Fruit fly (Drosophila melanogaster) whole organism, adult: ENCODE measurements around the gene CG3618.
A peak's percentile ranks its signal among the peaks of the same experiment; 100 is the strongest.

Source experiments
- CG11617 ChIP-seq: fragments of 200-800 bp; sonication (Bioruptor generic); optimal IDR thresholded peaks from 2 replicates; lab custom pipeline; 2017; ENCODE audit warnings: mild to moderate bottlenecking, missing biosample characterization, missing genetic modification reagents, missing genetic modification characterization
- CG12768 ChIP-seq: fragments of 200-800 bp; sonication (Bioruptor generic); optimal IDR thresholded peaks from 2 replicates; lab custom pipeline; 2017; ENCODE audit warnings: missing biosample characterization, missing genetic modification characterization, mild to moderate bottlenecking, moderate library complexity, missing genetic modification reagents
- CG14711 ChIP-seq: fragments of 200-800 bp; sonication (Bioruptor generic); optimal IDR thresholded peaks from 2 replicates; lab custom pipeline; 2018; ENCODE audit warnings: missing biosample characterization, mild to moderate bottlenecking, missing genetic modification characterization, moderate library complexity
- CG1620 ChIP-seq: fragments of 200-800 bp; sonication (Bioruptor generic); optimal IDR thresholded peaks from 2 replicates; lab custom pipeline; 2016; ENCODE audit warnings: missing biosample characterization, missing genetic modification characterization
- CG33017 ChIP-seq: fragments of 200-800 bp; sonication (Bioruptor generic); optimal IDR thresholded peaks from 2 replicates; lab custom pipeline; 2018; ENCODE audit warnings: missing biosample characterization, mild to moderate bottlenecking, missing genetic modification characterization, moderate library complexity
- CG5204 ChIP-seq: fragments of 200-800 bp; sonication (Bioruptor generic); optimal IDR thresholded peaks from 2 replicates; lab custom pipeline; 2016; ENCODE audit warnings: missing biosample characterization, missing genetic modification characterization
- CG7045 ChIP-seq: fragments of 200-800 bp; sonication (Bioruptor generic); optimal IDR thresholded peaks from 2 replicates; lab custom pipeline; 2017; ENCODE audit warnings: missing biosample characterization, mild to moderate bottlenecking, missing genetic modification characterization
- CG7101 ChIP-seq: fragments of 200-800 bp; sonication (Bioruptor generic); optimal IDR thresholded peaks from 2 replicates; lab custom pipeline; 2018; ENCODE audit warnings: missing biosample characterization, mild to moderate bottlenecking, missing genetic modification characterization, moderate library complexity
- Clk ChIP-seq: fragments of 200-800 bp; sonication (Bioruptor generic); optimal IDR thresholded peaks from 2 replicates; lab custom pipeline; 2017; ENCODE audit warnings: missing biosample characterization, missing genetic modification characterization
- Crg-1 ChIP-seq: fragments of 200-800 bp; sonication (Bioruptor generic); optimal IDR thresholded peaks from 2 replicates; lab custom pipeline; 2016; ENCODE audit warnings: missing biosample characterization, missing genetic modification characterization
- Hr96 ChIP-seq: fragments of 200-800 bp; sonication (Bioruptor generic); optimal IDR thresholded peaks from 2 replicates; lab custom pipeline; 2016; ENCODE audit warnings: missing biosample characterization, missing genetic modification characterization
- Mnt ChIP-seq: fragments of 200-800 bp; sonication (Bioruptor generic); optimal IDR thresholded peaks from 2 replicates; lab custom pipeline; 2016; ENCODE audit warnings: missing biosample characterization, mild to moderate bottlenecking, missing genetic modification characterization
- bab1 ChIP-seq: fragments of 200-800 bp; sonication (Bioruptor generic); optimal IDR thresholded peaks from 3 replicates; lab custom pipeline; 2019; ENCODE audit warnings: missing biosample characterization, mild to moderate bottlenecking, missing genetic modification characterization, moderate library complexity
- cic ChIP-seq: fragments of 200-800 bp; sonication (Bioruptor generic); optimal IDR thresholded peaks from 2 replicates; lab custom pipeline; 2017; ENCODE audit warnings: missing biosample characterization, mild to moderate bottlenecking, missing genetic modification characterization, moderate library complexity
- cnc ChIP-seq, 2 experiments: fragments of >200 bp; optimal IDR thresholded peaks; 2 replicates each; lab custom pipeline; 2017
- kay ChIP-seq: fragments of 200-800 bp; sonication (Bioruptor generic); peaks from one replicate; lab custom pipeline; 2016; ENCODE audit warnings: missing biosample characterization, missing genetic modification characterization, borderline replicate concordance
- ovo ChIP-seq: fragments of 200-800 bp; sonication (Bioruptor generic); optimal IDR thresholded peaks from 2 replicates; lab custom pipeline; 2016; ENCODE audit warnings: missing biosample characterization, missing genetic modification characterization
- pad ChIP-seq: fragments of 200-800 bp; sonication (Bioruptor generic); optimal IDR thresholded peaks from 3 replicates; lab custom pipeline; 2017; ENCODE audit warnings: missing biosample characterization, missing genetic modification characterization, mild to moderate bottlenecking, moderate library complexity, missing genetic modification reagents
- tj ChIP-seq: fragments of 200-800 bp; sonication (Bioruptor generic); optimal IDR thresholded peaks from 3 replicates; lab custom pipeline; 2017; ENCODE audit warnings: missing biosample characterization, mild to moderate bottlenecking, missing genetic modification characterization, moderate library complexity
- toe ChIP-seq: fragments of 200-800 bp; sonication (Bioruptor generic); optimal IDR thresholded peaks from 2 replicates; lab custom pipeline; 2016; ENCODE audit warnings: missing biosample characterization, missing genetic modification characterization

CG3618 gene

dm6 chr3L:20826950-20827910, 11.4 kb upstream of the CG3618 start:
- TF ChIP-seq toe (GFP tag; lab: Kevin White, UChicago) = peak; percentile 30
- peak; percentile 40 for TF ChIP-seq bab1 (GFP tag; lab: Kevin White, UChicago)
- TF ChIP-seq CG5204 (GFP tag; lab: Kevin White, UChicago) = peak; percentile 9
- no peak for TF ChIP-seq ovo (GFP tag; lab: Kevin White, UChicago)
- peak; percentile 86 for TF ChIP-seq kay (GFP tag; lab: Kevin White, UChicago)

DNA sequence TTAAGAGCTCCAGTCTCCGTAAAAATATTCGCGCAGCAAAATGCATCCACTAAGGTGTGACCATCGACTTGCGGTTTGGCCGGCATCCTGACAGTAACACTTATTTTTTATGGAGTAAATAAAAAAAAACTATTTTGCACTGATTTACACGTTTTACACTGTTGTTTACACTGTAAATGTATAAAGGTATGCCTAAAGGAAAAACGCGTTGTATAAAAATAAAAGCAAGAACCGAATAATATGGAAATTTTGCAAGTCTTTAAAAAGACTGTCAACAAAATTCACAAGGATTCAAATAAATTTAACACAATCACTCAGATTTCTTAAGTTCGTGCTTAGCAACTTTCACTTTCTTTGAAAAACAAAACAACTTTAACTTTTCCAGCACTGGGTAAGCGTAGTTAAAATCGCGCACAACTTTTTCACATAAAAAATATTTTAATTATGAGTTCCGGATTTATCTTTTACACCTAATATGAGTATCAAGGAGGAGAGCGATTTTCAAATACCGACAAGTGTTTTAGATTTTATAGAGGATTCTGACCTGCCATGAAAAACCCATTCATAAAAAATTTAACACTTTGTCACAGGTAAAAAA, 7.4 kb upstream of the CG3618 start:
- TF ChIP-seq bab1 (GFP tag; lab: Kevin White, UChicago) = no peak
- peak; percentile 65 for TF ChIP-seq kay (GFP tag; lab: Kevin White, UChicago)

dm6 chr3L:20817927-20818326, 2.1 kb upstream of the CG3618 start, which contains the start of gene Mst77F:
Gene Mst77F (minus strand): TSS chr3L:20818027.
- no peak for TF ChIP-seq Hr96
- no peak for TF ChIP-seq CG1620
- TF ChIP-seq kay (GFP tag; lab: Kevin White, UChicago) = no peak
- TF ChIP-seq tj = no peak
- no peak for TF ChIP-seq CG7045 (GFP tag; lab: Kevin White, UChicago)
- no peak for TF ChIP-seq CG11617 (GFP tag; lab: Kevin White, UChicago)
- no peak for TF ChIP-seq toe (GFP tag; lab: Kevin White, UChicago)
- no peak for TF ChIP-seq pad (GFP tag; lab: Kevin White, UChicago)
- no peak for TF ChIP-seq CG33017 (tag; lab: Kevin White, UChicago)
- TF ChIP-seq Mnt = no peak

DNA sequence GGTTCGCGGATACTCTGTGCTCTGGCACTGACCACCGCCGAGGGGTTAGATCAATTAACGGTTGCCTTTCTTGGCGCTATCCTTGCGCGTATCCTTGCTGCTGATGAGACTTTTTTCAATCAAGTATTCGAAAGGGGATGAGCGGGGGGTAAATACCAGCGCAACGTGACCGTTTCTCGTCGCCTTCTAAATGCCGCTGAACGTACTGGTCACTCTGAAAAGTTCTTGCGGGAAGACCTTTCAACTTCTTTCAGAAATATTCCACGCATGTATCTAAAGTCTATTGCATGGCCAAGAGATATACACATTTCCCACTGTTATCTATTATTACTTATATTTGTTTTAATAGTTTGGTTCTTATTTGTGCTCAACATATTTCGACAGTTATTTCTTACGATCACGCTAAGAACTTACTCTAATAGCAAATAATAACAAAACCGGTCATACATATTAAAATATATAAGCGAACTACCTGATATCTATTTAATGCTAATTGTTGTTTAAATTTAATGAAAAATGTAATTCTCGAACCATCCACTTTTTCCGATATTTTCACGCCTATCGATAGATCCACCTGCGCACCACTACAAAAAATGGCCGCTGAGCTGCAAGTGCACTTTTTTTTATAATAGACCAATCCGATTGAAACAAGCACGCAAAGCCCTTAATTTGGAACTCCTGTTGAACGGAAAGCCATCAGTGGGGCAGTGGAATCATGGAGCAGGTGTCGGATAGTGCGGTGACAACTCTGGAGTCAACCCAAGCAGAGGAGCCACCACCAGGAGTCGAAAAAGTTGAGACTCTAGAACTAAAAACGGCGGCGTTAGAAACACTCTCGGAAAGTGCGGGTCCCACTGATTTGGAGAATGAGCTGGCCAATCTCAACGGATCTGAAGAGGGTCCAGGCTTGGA, 6.5 kb downstream of the CG3618 start, which contains the start of the genes CG3634 and HIPP1:
CG3634 (minus strand) TSS at position 185 of the 912 bp plus-strand sequence.
HIPP1 (plus strand) TSS at position 582 of the 912 bp plus-strand sequence.
- no peak for TF ChIP-seq Clk
- TF ChIP-seq CG14711 (tag; lab: Kevin White, UChicago) = peak; percentile 48
- TF ChIP-seq tj = peak; percentile 25
- peak; percentile 16 for TF ChIP-seq CG11617 (GFP tag; lab: Kevin White, UChicago)
- peak; percentile 6 for TF ChIP-seq Mnt

dm6 chr3L:20800208-20800607, 15.7 kb downstream of the CG3618 start, which contains the start of gene Spc105R:
Gene Spc105R (plus strand): TSS chr3L:20800410.
- TF ChIP-seq bab1 (GFP tag; lab: Kevin White, UChicago) = peak; percentile 23
- TF ChIP-seq CG11617 (GFP tag; lab: Kevin White, UChicago) = no peak
- TF ChIP-seq tj = peak; percentile 2

- TF ChIP-seq ovo (GFP tag; lab: Kevin White, UChicago) = peak; percentile 92
- TF ChIP-seq cic = peak; percentile 46
- TF ChIP-seq kay (GFP tag; lab: Kevin White, UChicago) = no peak
- TF ChIP-seq CG12768 (GFP tag; lab: Kevin White, UChicago) = peak; percentile 68
- TF ChIP-seq CG5204 (GFP tag; lab: Kevin White, UChicago) = no peak
- peak; percentile 92 for TF ChIP-seq bab1 (GFP tag; lab: Kevin White, UChicago)
- peak; percentile 81 for TF ChIP-seq pad (GFP tag; lab: Kevin White, UChicago)
- TF ChIP-seq Hr96 = peak; percentile 76
- no peak for TF ChIP-seq cnc (optimal IDR thresholded peaks at IDR 0.05; lab: Kevin White, UChicago)
- TF ChIP-seq Clk = peak; percentile 48
- TF ChIP-seq Crg-1 (GFP tag; lab: Kevin White, UChicago) = peak; percentile 91
- peak; percentile 88 for TF ChIP-seq CG1620
- peak; percentile 89 for TF ChIP-seq CG11617 (GFP tag; lab: Kevin White, UChicago)
- TF ChIP-seq CG14711 (tag; lab: Kevin White, UChicago) = peak; percentile 67
- peak; percentile 67 for TF ChIP-seq tj
- peak; percentile 72 for TF ChIP-seq Mnt
- peak; percentile 87 for TF ChIP-seq CG7101 (tag; lab: Kevin White, UChicago)
- peak; percentile 81 for TF ChIP-seq toe (GFP tag; lab: Kevin White, UChicago)
- TF ChIP-seq CG33017 (tag; lab: Kevin White, UChicago) = peak; percentile 74
- peak; percentile 85 for TF ChIP-seq CG7045 (GFP tag; lab: Kevin White, UChicago)
These were observed 17.5 kb downstream of the CG3618 start, which contains the start of the genes CG3698 and tzn for dm6 chr3L:20798325-20798846. Gene CG3698 (minus strand): TSS chr3L:20798375. Gene tzn (plus strand): TSS chr3L:20798645.
